Worm (Caenorhabditis elegans) whole organism, L4/young adult: Measurements from ENCODE around the gene R09A8.9.
A peak's percentile ranks its signal among the peaks of the same experiment; 100 is the strongest.
"Not testable (repeated sequence)": the region's sequence is repeated elsewhere in the genome, so short reads cannot be mapped to it uniquely, and the experiment has no call there.

Experiments
- W03F9.2 ChIP-seq: fragments of 150-350 bp; optimal IDR thresholded peaks from 2 replicates; lab custom pipeline; 2014; ENCODE audit warnings: missing biosample characterization, missing genetic modification characterization
- dao-5 ChIP-seq: sonication (generic microtip); optimal IDR thresholded peaks from 2 replicates; lab custom pipeline; 2016; ENCODE audit warnings: missing genotype, missing genetic modification characterization, moderate library complexity, missing compliant biosample characterization
- him-1 ChIP-seq: sonication (generic microtip); optimal IDR thresholded peaks from 2 replicates; lab custom pipeline; 2016; ENCODE audit warnings: missing genotype, missing genetic modification reagents, missing genetic modification characterization, missing compliant biosample characterization

Gene R09A8.9

DNA sequence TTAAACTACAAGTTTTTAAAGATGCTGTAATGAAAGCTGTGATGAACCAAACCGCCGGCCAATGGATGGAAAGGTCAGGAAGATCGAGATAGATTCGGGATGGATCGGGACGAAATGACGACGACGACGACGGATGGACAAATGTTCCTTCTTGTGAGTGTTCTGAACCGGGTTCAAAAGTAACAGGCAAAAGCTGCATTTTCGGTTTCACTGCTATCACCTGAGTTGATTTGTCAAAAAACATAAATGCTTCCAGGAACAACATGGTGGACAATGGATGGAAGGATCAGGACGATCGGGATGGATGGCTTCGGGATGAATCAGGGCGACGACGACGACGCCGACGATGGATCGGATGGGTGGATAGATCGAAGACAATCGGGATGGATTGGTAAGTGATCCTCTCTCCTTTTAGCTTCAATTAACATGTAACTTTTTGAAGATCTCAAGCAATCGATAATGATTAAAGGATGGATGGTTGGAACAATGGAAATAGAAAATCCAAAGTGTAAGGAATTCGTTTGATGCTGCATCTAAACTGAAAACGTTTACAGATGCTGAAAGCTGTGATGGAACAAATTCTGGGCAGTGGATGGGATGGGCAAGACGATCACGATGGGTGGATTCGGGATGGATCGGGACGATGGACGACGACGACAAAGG, at the start of gene R09A8.9, which contains the start of gene T24D5.6:
R09A8.9 (plus strand) TSS at position 613 of the 663 bp plus-strand sequence.
T24D5.6 (plus strand) TSS at position 301 of the 663 bp plus-strand sequence.
- TF ChIP-seq him-1 (no peak), dao-5 (tag; lab: Kevin White, UChicago) (no peak), W03F9.2 (tag; lab: Kevin White, UChicago) (no peak)

DNA sequence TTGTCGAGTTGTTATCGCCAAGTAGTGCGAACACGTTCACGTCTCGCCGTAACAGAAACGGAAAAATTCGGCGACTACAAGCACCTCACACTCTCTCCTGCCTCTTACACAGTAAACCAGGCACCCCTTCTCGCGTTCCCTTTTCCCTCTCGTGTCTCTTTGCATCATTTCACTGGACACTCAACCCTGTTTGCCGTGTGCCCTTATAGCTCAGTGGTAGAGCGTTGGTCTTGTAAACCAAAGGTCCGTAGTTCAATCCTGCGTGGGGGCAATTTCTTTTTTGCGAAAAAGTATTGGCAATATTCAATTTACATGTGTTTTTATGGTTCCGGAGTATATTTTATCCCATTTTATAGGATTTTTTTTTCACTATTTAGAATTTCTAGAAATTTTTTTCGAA, 40.1 kb upstream of the R09A8.9 start:
- TF ChIP-seq dao-5 (tag; lab: Kevin White, UChicago), result peak; percentile 75
- peak; percentile 85 for TF ChIP-seq him-1
- TF ChIP-seq W03F9.2 (tag; lab: Kevin White, UChicago), result peak; percentile 15

DNA sequence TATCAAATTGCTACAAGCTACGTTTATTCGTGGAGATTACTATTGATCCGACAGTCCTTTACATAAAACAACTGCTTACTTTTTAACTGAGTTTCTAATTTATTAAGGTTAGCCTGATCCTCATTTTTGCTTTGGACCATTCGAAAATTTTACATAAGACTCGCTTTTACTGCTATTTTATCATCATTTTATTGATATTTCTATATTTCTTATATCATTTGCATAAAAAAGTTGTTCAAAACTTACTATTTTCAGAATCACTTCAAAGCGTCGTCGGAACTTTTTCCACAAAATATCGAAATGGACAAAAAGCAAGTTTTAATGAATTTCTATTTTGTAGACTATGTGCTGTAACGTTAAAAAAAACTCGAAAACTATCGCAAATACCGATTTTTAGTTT, 29.3 kb upstream of the R09A8.9 start, which contains the start of gene T24D5.1:
T24D5.1 (plus strand) TSS at position 301 of the 400 bp plus-strand sequence.
- TF ChIP-seq him-1, result no peak
- no peak for TF ChIP-seq W03F9.2 (tag; lab: Kevin White, UChicago)
- TF ChIP-seq dao-5 (tag; lab: Kevin White, UChicago), result no peak

DNA sequence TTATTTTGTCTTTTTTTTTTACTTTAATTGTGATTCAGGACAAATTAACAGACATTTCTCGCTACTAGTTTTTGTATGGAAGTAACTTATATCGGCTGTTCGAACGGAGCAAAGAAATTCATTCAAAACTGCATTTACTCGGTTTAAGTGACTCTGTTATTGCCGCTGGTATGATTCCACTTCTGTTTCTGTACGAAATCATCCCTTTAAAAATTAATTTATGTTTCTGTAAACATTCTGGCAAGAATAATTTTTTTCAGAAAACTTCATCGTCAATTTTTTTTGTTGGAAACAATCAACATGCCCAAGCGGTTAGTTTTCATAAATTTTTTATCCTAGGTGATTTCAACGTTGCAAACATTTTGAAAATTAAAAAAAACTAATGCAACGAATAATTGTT, 24.0 kb upstream of the R09A8.9 start, which contains the start of gene T24D5.3:
T24D5.3 (plus strand) TSS at position 301 of the 400 bp plus-strand sequence.
- TF ChIP-seq dao-5 (tag; lab: Kevin White, UChicago), result no peak
- no peak for TF ChIP-seq W03F9.2 (tag; lab: Kevin White, UChicago)
- TF ChIP-seq him-1, result no peak

DNA sequence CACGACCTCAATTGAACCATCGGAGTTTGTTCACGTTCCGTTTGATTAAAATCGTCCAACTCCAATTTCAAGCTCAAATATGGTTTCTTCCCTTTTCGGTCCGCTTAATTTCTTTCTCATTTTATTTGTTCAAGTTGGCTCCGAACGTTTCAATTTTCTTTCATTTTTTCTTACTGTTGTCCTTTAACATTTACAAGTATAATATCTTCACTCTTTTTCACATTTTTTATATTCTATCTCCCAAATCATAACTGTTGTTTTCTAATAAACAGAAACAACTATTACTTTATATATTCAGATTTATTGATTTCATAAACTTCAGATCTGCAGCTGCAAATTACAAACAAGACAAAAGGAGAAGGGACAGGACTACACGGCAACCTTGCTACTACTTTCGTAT, 20.2 kb upstream of the R09A8.9 start:
- TF ChIP-seq W03F9.2 (tag; lab: Kevin White, UChicago) (no peak), him-1 (no peak), dao-5 (tag; lab: Kevin White, UChicago) (no peak)

DNA sequence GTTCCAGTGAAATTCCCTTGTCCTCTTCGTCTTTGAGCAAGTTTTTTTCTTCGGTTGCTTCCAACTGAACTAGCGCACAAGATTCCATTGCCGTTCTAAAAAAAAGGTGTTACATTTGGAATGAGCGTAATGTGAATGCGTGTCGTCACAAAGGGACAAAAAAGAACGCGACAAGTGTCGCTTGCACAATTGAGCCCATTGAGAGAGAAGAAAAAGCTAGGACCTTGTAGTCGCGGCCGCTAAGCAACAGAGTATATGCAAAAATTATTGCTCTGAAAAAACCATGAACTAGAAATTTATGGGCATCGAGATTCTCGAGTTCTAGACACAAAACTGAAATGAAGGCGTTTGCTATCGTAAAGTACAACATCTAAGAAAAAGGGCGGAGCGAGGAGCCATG, 17.4 kb upstream of the R09A8.9 start, which contains the start of gene T24D5.2:
T24D5.2 (minus strand) TSS at position 101 of the 400 bp plus-strand sequence.
- TF ChIP-seq W03F9.2 (tag; lab: Kevin White, UChicago) (no peak), him-1 (no peak), dao-5 (tag; lab: Kevin White, UChicago) (no peak)

DNA sequence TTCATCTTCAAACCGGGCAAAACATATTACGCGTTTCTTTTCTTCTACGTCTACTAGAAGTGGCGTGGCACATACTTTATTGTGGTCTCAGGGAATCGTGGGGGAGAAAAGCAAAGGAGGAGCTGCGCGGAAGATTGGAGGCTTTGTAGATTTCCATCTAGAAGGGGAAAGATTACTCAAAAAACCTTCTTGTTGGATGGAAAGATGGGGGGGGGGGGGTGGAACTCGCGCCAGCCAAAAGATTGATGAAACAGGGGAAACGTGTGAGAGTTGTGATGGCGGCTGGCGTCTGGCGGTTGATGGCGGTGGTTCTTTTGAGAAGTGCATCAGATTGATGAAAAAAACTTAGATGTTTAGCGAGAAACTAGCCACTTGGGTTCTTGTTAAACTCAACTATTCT, 14.2 kb upstream of the R09A8.9 start:
- TF ChIP-seq dao-5 (tag; lab: Kevin White, UChicago) (no peak), W03F9.2 (tag; lab: Kevin White, UChicago) (no peak), him-1 (no peak)

DNA sequence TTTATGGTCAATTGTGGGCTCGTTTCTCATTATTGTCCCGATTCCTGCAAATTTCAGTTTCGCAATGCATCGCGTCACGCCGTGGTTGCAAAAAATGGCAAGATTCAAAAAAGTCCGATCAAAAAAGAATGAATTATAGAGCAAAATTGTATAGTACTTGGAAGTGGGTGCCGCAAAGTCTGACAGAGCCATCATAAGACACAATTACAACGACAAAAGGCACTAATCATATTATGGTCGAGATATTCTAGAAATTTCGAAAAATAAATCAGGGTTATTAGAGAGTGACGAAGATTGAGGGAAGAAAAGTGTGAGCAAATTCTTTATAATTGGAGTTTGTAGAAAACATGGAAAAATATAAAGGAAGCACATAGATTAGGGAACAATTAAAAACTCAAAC, 8.5 kb upstream of the R09A8.9 start:
- TF ChIP-seq dao-5 (tag; lab: Kevin White, UChicago) (no peak), W03F9.2 (tag; lab: Kevin White, UChicago) (no peak), him-1 (no peak)

DNA sequence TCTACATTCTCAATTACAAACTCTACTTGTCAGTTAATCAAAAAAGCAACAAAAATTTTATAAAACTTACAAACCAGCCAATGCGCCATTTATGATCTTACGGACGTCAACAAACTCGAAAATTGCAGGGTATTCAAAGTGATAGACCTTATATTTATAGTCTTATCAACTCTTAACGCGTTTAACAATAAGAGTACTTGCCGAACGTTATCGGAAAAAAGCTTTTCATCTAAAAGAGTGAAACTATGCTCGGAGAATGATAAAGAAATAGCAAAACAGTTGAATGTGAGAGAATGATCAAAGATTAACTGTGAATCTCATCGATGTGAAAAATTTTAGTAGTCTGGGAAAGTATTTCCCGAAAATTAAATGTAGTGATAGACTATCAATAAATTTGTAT, 7.8 kb upstream of the R09A8.9 start:
- no peak for TF ChIP-seq W03F9.2 (tag; lab: Kevin White, UChicago)
- no peak for TF ChIP-seq dao-5 (tag; lab: Kevin White, UChicago)
- no peak for TF ChIP-seq him-1

DNA sequence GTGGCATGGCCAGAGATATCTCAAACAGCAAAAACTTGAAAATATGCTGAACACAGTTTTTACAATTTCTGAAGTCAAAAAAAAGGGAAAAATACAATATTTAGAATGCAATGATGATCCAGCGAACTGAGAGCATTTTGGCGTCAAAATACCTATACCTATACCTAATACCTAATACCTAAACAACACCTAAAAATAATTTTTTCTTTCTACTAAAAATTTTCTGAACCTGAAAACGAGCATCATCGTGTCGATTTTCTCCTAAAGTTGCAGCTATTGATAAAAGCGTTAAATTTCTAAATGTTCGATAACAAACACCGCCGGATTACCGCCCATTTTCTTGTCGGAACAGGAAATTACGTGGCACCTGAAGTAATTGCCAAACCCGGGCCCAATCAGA, 6.9 kb upstream of the R09A8.9 start, which contains the start of gene T24D5.4:
T24D5.4 (plus strand) TSS at position 301 of the 400 bp plus-strand sequence.
- TF ChIP-seq him-1, result no peak
- no peak for TF ChIP-seq dao-5 (tag; lab: Kevin White, UChicago)
- TF ChIP-seq W03F9.2 (tag; lab: Kevin White, UChicago), result no peak

DNA sequence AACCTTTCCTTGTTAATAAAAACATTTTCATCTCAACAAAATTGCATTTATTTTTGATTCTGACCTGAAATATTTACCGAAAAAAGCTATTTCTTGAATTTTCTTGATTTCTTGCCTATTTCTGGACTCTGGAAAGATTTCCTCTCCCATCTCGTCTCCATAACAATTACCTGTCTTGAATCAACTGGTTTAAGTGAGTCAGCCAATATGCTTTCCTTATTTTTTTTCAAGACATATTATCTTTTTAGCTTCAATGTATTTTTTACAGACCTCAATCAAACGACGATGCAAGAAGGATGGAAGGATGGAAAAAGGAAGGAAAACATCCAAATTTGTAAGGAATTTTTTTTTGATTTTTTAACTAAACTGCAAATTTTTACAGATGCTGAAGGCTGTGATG, 1.1 kb upstream of the R09A8.9 start:
- TF ChIP-seq W03F9.2 (tag; lab: Kevin White, UChicago) (no peak), dao-5 (tag; lab: Kevin White, UChicago) (no peak), him-1 (no peak)

DNA sequence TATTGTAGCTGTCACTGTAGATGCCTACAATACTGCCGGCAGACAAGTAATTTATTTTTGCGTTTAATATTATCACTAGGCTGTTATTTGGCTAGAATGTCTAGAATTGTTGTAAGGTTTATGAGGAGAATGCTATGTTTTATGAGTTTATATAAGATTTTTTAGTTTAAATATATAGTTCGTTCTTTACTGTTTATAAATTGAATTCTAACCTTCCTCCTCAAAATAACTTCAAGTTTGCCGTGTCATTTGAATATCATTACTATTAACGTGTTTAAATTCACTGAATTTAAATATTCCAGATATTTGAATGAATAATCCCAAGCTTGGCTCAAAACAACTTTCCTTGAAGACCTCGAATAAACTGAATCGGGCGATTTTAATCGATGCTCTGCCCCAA, 9.7 kb downstream of the R09A8.9 start, which contains the start of gene R09A8.1:
R09A8.1 (plus strand) TSS at position 301 of the 400 bp plus-strand sequence.
- not testable (repeated sequence) for TF ChIP-seq him-1; W03F9.2 (tag; lab: Kevin White, UChicago); dao-5 (tag; lab: Kevin White, UChicago)

DNA sequence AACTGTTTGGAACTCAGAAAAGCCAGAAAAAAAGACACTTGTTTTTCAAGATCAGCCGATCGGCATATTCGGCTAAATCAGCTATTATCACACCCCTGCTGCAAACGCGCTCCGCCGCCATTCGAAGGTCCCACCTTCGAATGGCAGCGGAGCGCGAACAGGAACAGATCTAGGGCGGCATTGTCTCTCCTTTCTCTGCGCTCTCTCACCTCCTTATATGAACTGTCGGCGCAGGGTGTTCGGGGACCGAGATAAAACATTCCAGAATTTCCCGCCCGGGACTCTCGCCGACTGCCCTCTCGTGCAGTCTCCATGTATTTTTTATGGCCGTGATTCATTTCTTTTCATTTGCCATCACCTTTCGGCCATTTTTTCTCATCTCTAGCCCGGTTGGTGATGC, 14.7 kb downstream of the R09A8.9 start:
- TF ChIP-seq W03F9.2 (tag; lab: Kevin White, UChicago) (no peak), dao-5 (tag; lab: Kevin White, UChicago) (no peak), him-1 (no peak)

DNA sequence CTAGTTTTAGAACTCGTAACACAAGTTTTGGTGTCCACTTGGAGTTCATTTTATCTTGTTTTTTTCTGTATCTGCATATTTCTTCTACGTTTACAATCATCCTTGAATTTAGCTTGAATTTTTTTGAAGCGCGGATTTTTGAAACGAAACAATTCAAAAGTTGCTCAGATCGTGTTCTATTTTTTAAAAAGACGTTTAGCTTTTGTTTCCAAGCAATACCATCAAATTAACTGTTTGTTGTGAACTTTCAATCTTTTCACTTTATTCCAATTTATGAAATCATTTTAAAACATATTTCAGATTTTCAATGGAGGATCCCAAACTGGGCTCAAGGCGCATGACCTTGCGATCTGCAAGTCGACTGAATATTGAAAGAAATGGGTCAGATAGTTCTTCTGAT, 15.4 kb downstream of the R09A8.9 start, which contains the start of gene R09A8.2:
R09A8.2 (plus strand) TSS at position 301 of the 400 bp plus-strand sequence.
- TF ChIP-seq dao-5 (tag; lab: Kevin White, UChicago) (no peak), him-1 (no peak), W03F9.2 (tag; lab: Kevin White, UChicago) (no peak)
